Fruit fly (Drosophila melanogaster) whole organism, wandering third instar larva: Measurements from ENCODE around the gene alphaCOP.

ENCODE experiments used
- Abd-B ChIP-seq: fragments of >200 bp; optimal IDR thresholded peaks from 2 replicates; lab custom pipeline; 2017; ENCODE audit warnings: missing biosample characterization, missing genetic modification characterization
- CG9705 ChIP-seq: fragments of 200-800 bp; sonication (Bioruptor generic); optimal IDR thresholded peaks from 2 replicates; lab custom pipeline; 2018; ENCODE audit warnings: missing biosample characterization, mild to moderate bottlenecking, missing genetic modification characterization
- CrebA ChIP-seq: fragments of 200-800 bp; sonication (Bioruptor generic); optimal IDR thresholded peaks from 2 replicates; lab custom pipeline; 2016; ENCODE audit warnings: missing biosample characterization, mild to moderate bottlenecking, missing genetic modification characterization, borderline replicate concordance
- Dfd ChIP-seq: fragments of >200 bp; optimal IDR thresholded peaks from 2 replicates; lab custom pipeline; 2017; ENCODE audit warnings: missing biosample characterization, missing genetic modification characterization
- Dif ChIP-seq: fragments of 200-275, 200-300 bp; sonication (Bioruptor generic); optimal IDR thresholded peaks from 2 replicates; lab custom pipeline; 2018; ENCODE audit warnings: missing biosample characterization, missing genetic modification characterization; ENCODE audit not compliant: partially characterized antibody
- GATAd ChIP-seq: sonication (Bioruptor generic); optimal IDR thresholded peaks from 2 replicates; lab custom pipeline; 2016; ENCODE audit warnings: missing biosample characterization, missing genetic modification characterization
- HLH106 ChIP-seq: fragments of 200-800 bp; optimal IDR thresholded peaks from 3 replicates; lab custom pipeline; 2019; ENCODE audit warnings: missing biosample characterization, mild to moderate bottlenecking, missing genetic modification characterization, moderate library complexity
- Hnf4 ChIP-seq: fragments of 200-800 bp; sonication (Bioruptor generic); optimal IDR thresholded peaks from 2 replicates; lab custom pipeline; 2016; ENCODE audit warnings: missing biosample characterization, mild to moderate bottlenecking, missing genetic modification characterization
- Hr78 ChIP-seq: fragments of >200 bp; optimal IDR thresholded peaks from 2 replicates; lab custom pipeline; 2017; ENCODE audit warnings: missing biosample characterization, missing genetic modification characterization
- Hr83 ChIP-seq: fragments of 200-300 bp; sonication (Bioruptor generic); optimal IDR thresholded peaks from 2 replicates; lab custom pipeline; 2016; ENCODE audit warnings: missing biosample characterization, mild to moderate bottlenecking, missing genetic modification characterization, moderate library complexity; ENCODE audit not compliant: poor library complexity, severe bottlenecking
- Jra ChIP-seq: sonication (Bioruptor generic); optimal IDR thresholded peaks from 2 replicates; lab custom pipeline; 2016; ENCODE audit warnings: missing biosample characterization, missing genetic modification characterization
- Mio ChIP-seq: sonication (Bioruptor generic); optimal IDR thresholded peaks from 2 replicates; lab custom pipeline; 2016; ENCODE audit warnings: missing biosample characterization, missing genetic modification characterization
- Myc ChIP-seq: fragments of >200 bp; optimal IDR thresholded peaks from 2 replicates; lab custom pipeline; 2017
- N ChIP-seq: fragments of >200 bp; optimal IDR thresholded peaks from 2 replicates; lab custom pipeline; 2018; ENCODE audit warnings: missing biosample characterization, missing external identifiers, missing genetic modification characterization
- OdsH ChIP-seq: fragments of 200-800 bp; sonication (Bioruptor generic); optimal IDR thresholded peaks from 2 replicates; lab custom pipeline; 2016; ENCODE audit warnings: missing biosample characterization, mild to moderate bottlenecking, missing genetic modification characterization
- Rel ChIP-seq, 2 experiments: fragments of 200-800 bp; sonication (Bioruptor generic) in 1 of 2; optimal IDR thresholded peaks; 2 replicates in 1 of 2; 3 replicates in 1 of 2; lab custom pipeline; 2016 to 2019; ENCODE audit warnings: mild to moderate bottlenecking in 2 of 2, missing biosample characterization in 2 of 2, missing genetic modification characterization in 2 of 2, moderate library complexity in 1 of 2
- Sp1 ChIP-seq: fragments of 200-800 bp; sonication (Bioruptor generic); optimal IDR thresholded peaks from 3 replicates; lab custom pipeline; 2019; ENCODE audit warnings: missing biosample characterization, mild to moderate bottlenecking, missing genetic modification characterization, moderate library complexity
- Vsx2 ChIP-seq: fragments of 200-300, 225-300 bp; sonication (Bioruptor generic); optimal IDR thresholded peaks from 2 replicates; lab custom pipeline; 2018; ENCODE audit warnings: missing biosample characterization, missing genetic modification characterization; ENCODE audit not compliant: partially characterized antibody
- br ChIP-seq: fragments of 200-800 bp; sonication (Bioruptor generic); optimal IDR thresholded peaks from 2 replicates; lab custom pipeline; 2016; ENCODE audit warnings: missing biosample characterization, missing genetic modification characterization
- dl ChIP-seq, 2 experiments: fragments of 175-275, 200-275 bp in 1 of 2; fragments of 200-275 bp in 1 of 2; sonication (Bioruptor generic); optimal IDR thresholded peaks; lab custom pipeline; 2018; ENCODE audit warnings: mild to moderate bottlenecking in 2 of 2, missing biosample characterization in 2 of 2, missing genetic modification characterization in 2 of 2, moderate library complexity in 2 of 2; ENCODE audit not compliant: partially characterized antibody in 2 of 2, insufficient read depth in 1 of 2
- dmrt93B ChIP-seq: fragments of 200-800 bp; sonication (Bioruptor generic); optimal IDR thresholded peaks from 2 replicates; lab custom pipeline; 2018; ENCODE audit warnings: missing biosample characterization, mild to moderate bottlenecking, missing genetic modification characterization
- dsf ChIP-seq: sonication (Bioruptor generic); optimal IDR thresholded peaks from 2 replicates; lab custom pipeline; 2016; ENCODE audit warnings: missing biosample characterization, missing genetic modification characterization, borderline replicate concordance
- ey ChIP-seq: fragments of 200-800 bp; sonication (Bioruptor generic); optimal IDR thresholded peaks from 2 replicates; lab custom pipeline; 2016; ENCODE audit warnings: missing biosample characterization, missing genetic modification characterization
- foxo ChIP-seq, 2 experiments: fragments of 200-800 bp; sonication (Bioruptor generic); optimal IDR thresholded peaks; 2 replicates in 1 of 2; 3 replicates in 1 of 2; lab custom pipeline; 2016 to 2017; ENCODE audit warnings: missing biosample characterization in 2 of 2, missing genetic modification characterization in 2 of 2
- fru ChIP-seq: fragments of 200-800 bp; sonication (Bioruptor generic); optimal IDR thresholded peaks from 3 replicates; lab custom pipeline; 2016; ENCODE audit warnings: missing biosample characterization, mild to moderate bottlenecking, missing genetic modification characterization
- h ChIP-seq: fragments of 200-800 bp; sonication (Bioruptor generic); optimal IDR thresholded peaks from 3 replicates; lab custom pipeline; 2016; ENCODE audit warnings: missing biosample characterization, mild to moderate bottlenecking, missing genetic modification characterization
- jim ChIP-seq: fragments of 175-275, 200-325 bp; sonication (Bioruptor generic); optimal IDR thresholded peaks from 2 replicates; lab custom pipeline; 2016; ENCODE audit warnings: missing biosample characterization, mild to moderate bottlenecking, missing genetic modification characterization
- lola ChIP-seq: fragments of >200 bp; optimal IDR thresholded peaks from 2 replicates; lab custom pipeline; 2017; ENCODE audit warnings: missing biosample characterization, missing genetic modification characterization
- pan ChIP-seq: fragments of >200 bp; optimal IDR thresholded peaks from 2 replicates; lab custom pipeline; 2017
- psq ChIP-seq: fragments of 200-800 bp; sonication (Bioruptor generic); optimal IDR thresholded peaks from 3 replicates; lab custom pipeline; 2017; ENCODE audit warnings: missing biosample characterization, mild to moderate bottlenecking, missing genetic modification characterization, moderate library complexity
- rgr ChIP-seq: fragments of 200-800 bp; sonication (Bioruptor generic); optimal IDR thresholded peaks from 3 replicates; lab custom pipeline; 2016; ENCODE audit warnings: missing biosample characterization, mild to moderate bottlenecking, missing genetic modification characterization
- sv ChIP-seq: fragments of 200-800 bp; sonication (Bioruptor generic); optimal IDR thresholded peaks from 3 replicates; lab custom pipeline; 2016; ENCODE audit warnings: missing biosample characterization, missing genetic modification characterization
- tai ChIP-seq: sonication (Bioruptor generic); optimal IDR thresholded peaks from 2 replicates; lab custom pipeline; 2016; ENCODE audit warnings: missing biosample characterization, missing genetic modification characterization
- woc ChIP-seq: sonication (Bioruptor generic); optimal IDR thresholded peaks from 2 replicates; lab custom pipeline; 2016; ENCODE audit warnings: missing biosample characterization, mild to moderate bottlenecking, missing genetic modification characterization

alphaCOP gene

DNA sequence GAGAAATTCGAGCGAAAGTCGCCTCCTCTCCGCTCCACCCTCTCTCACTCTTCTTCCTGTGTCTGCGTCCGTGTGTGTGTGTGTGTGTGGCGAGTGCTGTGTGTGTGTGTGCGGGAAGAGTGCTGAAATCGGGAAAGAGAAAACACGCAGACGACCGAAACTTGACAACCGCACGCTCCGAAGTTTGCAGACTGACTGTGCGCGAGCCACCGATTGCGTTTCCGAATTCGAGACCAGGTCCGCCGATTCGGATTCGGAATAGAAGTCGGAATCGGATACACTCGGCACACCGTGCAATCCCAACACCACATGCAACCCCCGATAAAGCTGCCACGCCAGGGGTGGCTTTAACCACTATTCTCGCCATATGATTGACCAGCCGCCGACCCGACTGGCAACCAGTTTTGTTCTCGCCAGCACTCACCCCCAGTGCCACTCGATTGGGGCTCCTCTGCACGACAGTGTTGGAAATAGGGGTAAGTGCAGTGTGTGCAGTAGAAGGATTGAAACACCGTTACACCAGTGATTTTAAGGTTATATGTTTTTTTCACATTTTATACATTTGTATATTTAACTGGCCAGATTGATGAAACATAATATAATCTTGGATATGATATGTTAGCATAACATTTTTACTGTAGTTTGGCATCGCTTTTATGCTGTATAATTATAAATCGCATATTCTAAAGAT lies 16.7 kb downstream of the alphaCOP start, which contains the start of gene CG13928:
CG13928 (minus strand) TSS at position 202 of the 691 bp plus-strand sequence.
- TF ChIP-seq psq (GFP tag; lab: Kevin White, UChicago) (no peak), Hr83 (GFP tag; lab: Kevin White, UChicago) (no peak), CrebA (no peak), Vsx2 (GFP tag; lab: Kevin White, UChicago) (peak; percentile 58), Dif (GFP tag; lab: Kevin White, UChicago) (peak; percentile 16), Myc (lab: Kevin White, UChicago) (no peak), ey (GFP tag; lab: Kevin White, UChicago) (no peak), foxo (GFP tag; optimal IDR thresholded peaks at IDR 0.05; lab: Kevin White, UChicago) (no peak), jim (no peak), Mio (GFP tag; lab: Kevin White, UChicago) (no peak)

dm6 chr3L:1626924-1627323 lies 18.1 kb downstream of the alphaCOP start:
- TF ChIP-seq Vsx2 (GFP tag; lab: Kevin White, UChicago) (peak; percentile 15), pan (lab: Kevin White, UChicago) (no peak), Dif (GFP tag; lab: Kevin White, UChicago) (no peak), fru (GFP tag; lab: Kevin White, UChicago) (no peak), h (GFP tag; lab: Kevin White, UChicago) (no peak), Hr78 (no peak)

dm6 chr3L:1618116-1618727 lies 26.8 kb downstream of the alphaCOP start, which contains the start of the genes CG13926, ABCB7 and CG33230:
Gene CG13926, minus strand, starts transcription at chr3L:1618158.
Gene ABCB7, plus strand, starts transcription at chr3L:1618414.
Gene CG33230, plus strand, starts transcription at chr3L:1618414.
- TF ChIP-seq Vsx2 (GFP tag; lab: Kevin White, UChicago) (no peak), h (GFP tag; lab: Kevin White, UChicago) (peak; percentile 64), fru (GFP tag; lab: Kevin White, UChicago) (peak; percentile 58), dmrt93B (GFP tag; lab: Kevin White, UChicago) (no peak), br (peak; percentile 8), Hr83 (GFP tag; lab: Kevin White, UChicago) (peak; percentile 47), Myc (lab: Kevin White, UChicago) (peak; percentile 88), lola (GFP tag; lab: Kevin White, UChicago) (no peak), CG9705 (no peak), OdsH (GFP tag; lab: Kevin White, UChicago) (peak; percentile 46), Sp1 (GFP tag; lab: Kevin White, UChicago) (peak; percentile 31), Jra (GFP tag; lab: Kevin White, UChicago) (no peak), HLH106 (peak; percentile 59), Abd-B (GFP tag; lab: Kevin White, UChicago) (no peak), ey (GFP tag; lab: Kevin White, UChicago) (peak; percentile 43), dsf (GFP tag; lab: Kevin White, UChicago) (no peak), Dfd (GFP tag; lab: Kevin White, UChicago) (no peak), N (GFP tag; lab: Kevin White, UChicago) (no peak), GATAd (GFP tag; lab: Kevin White, UChicago) (no peak), Rel (GFP tag; optimal IDR thresholded peaks at IDR 0.05; lab: Kevin White, UChicago) (no peak), Rel (tag; optimal IDR thresholded peaks at IDR 0.05; lab: Kevin White, UChicago) (peak; percentile 35), rgr (GFP tag; lab: Kevin White, UChicago) (peak; percentile 46), Hnf4 (no peak), dl (GFP tag; optimal IDR thresholded peaks at IDR 0.05; lab: Kevin White, UChicago; ENCODE audit: insufficient read depth in 1 of 2, partially characterized antibody in 2 of 2) (no peak), tai (GFP tag; lab: Kevin White, UChicago) (no peak), sv (GFP tag; lab: Kevin White, UChicago) (no peak), foxo (GFP tag; optimal IDR thresholded peaks at IDR 0.05; lab: Kevin White, UChicago) (peak in 1 of 2 experiments; percentile 66), Dif (GFP tag; lab: Kevin White, UChicago) (no peak), woc (GFP tag; lab: Kevin White, UChicago) (peak; percentile 88), CrebA (no peak)
